Worm (Caenorhabditis elegans): ENCODE data around the gene arx-2.

The arx-2 gene

DNA sequence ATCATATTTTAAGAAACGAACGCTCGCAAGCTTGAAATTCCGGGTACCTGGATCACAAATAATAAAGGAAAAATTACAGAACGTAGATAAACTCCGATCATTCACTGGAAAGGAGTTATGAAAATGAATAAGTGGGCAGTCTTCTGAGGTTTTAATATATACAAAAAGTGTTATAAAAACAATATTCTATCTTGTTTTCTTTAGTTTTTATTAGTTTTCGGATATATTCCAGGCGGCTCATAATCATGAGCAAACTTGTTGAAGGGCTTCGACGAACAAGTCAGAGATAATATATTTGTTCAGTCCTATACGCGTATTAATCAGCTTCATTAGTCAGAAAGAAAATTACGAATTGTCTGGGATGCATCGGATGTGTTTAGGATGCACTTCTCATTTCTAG lies 24.2 kb downstream of the arx-2 start, which contains the start of gene gcy-6:
TSS of gene gcy-6 (minus strand) at position 101 of the 400 bp plus-strand sequence.
- TF ChIP-seq lin-39 (tag; optimal IDR thresholded peaks at IDR 0.05) (no peak), tlp-1 (tag; optimal IDR thresholded peaks at IDR 0.05) (no peak), ceh-63 (GFP tag; optimal IDR thresholded peaks at IDR 0.05) (no peak), Y116A8C.19 (tag; optimal IDR thresholded peaks at IDR 0.05; ENCODE audit: borderline replicate concordance) (no peak), nhr-11 (tag; optimal IDR thresholded peaks at IDR 0.05) (no peak), efl-3 (GFP tag; optimal IDR thresholded peaks at IDR 0.05) (no peak), ceh-82 (tag; optimal IDR thresholded peaks at IDR 0.05) (no peak)

DNA sequence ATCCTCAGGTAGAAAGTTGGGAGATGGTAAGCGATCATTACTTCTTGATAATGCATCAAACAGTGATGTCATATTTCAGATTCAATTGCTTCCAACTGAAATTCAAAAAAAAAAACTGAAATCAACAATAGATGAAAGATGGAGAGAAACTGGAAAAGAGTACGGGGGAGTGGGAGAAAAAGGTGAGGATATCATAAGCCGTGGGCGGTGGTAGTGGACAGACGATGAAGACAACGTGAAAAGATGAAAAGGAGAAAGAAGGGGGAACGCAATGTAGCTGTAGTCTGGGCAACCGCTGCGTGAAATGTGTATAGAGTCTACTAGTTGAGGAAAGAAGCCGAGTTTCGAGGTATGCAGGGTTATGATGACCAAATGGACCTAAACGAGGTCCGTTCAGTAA lies 30.9 kb downstream of the arx-2 start, which contains the start of gene che-12:
TSS of gene che-12 (minus strand) at position 101 of the 400 bp plus-strand sequence.
- no peak for TF ChIP-seq aly-2 (tag; optimal IDR thresholded peaks at IDR 0.05)
- peak; percentile 38 for TF ChIP-seq fkh-8 (tag; optimal IDR thresholded peaks at IDR 0.05)

DNA sequence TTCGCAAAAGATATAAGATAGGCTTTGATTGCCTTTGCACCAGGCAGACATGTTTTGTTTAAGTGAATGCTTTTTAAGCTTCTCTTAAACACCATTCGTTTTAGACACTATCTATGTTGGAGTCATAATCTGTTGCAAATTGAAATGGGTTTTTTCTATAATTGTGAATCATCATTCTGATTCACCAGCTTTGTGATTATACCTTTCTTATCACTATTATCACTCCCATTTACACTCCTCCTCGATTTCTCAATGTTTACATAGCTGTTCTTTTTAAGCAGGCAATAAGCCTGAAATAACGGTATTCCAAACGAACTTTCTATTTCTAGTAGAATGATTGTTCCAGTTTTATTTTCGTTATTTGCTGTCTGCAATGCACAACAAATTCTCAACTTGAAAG lies 41.1 kb downstream of the arx-2 start, which contains the start of gene B0024.4:
TSS of gene B0024.4 (plus strand) at position 301 of the 400 bp plus-strand sequence.
- no peak for TF ChIP-seq elt-3 (tag; optimal IDR thresholded peaks at IDR 0.05)
- no peak for TF ChIP-seq ets-5 (GFP tag; IDR thresholded peaks at IDR 0.05)

DNA sequence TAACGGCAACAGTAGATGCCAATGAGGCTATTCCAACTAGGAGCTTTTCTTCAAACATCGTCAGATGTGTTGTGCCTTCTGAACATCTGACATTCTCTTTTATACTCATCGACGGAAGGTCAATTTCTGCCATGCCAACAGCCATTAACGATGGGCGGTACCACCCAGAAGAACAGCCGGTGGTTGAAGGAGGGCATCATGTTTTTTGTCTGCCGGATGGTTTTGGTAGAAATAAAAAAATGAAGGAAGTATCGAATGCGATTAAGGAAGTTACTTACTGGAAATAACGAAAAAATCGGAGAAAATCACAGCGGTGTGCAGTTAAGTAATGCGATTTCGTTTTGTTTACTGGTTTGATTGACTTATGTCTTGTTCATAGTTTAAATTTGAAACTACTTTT lies 43.6 kb downstream of the arx-2 start, which contains the start of gene col-150:
TSS of gene col-150 (minus strand) at position 101 of the 400 bp plus-strand sequence.
- TF ChIP-seq mep-1 (tag; optimal IDR thresholded peaks at IDR 0.05) (no peak), pqm-1 (tag; optimal IDR thresholded peaks at IDR 0.05) (no peak), C16A3.4 (tag; optimal IDR thresholded peaks at IDR 0.05) (no peak), lin-14 (GFP tag; optimal IDR thresholded peaks at IDR 0.05) (no peak), F16B12.6 (tag; optimal IDR thresholded peaks at IDR 0.05) (no peak), mdl-1 (tag; optimal IDR thresholded peaks at IDR 0.05) (no peak), nhr-85 (tag) (peak; percentile 29), ztf-4 (tag; optimal IDR thresholded peaks at IDR 0.05) (no peak)

DNA sequence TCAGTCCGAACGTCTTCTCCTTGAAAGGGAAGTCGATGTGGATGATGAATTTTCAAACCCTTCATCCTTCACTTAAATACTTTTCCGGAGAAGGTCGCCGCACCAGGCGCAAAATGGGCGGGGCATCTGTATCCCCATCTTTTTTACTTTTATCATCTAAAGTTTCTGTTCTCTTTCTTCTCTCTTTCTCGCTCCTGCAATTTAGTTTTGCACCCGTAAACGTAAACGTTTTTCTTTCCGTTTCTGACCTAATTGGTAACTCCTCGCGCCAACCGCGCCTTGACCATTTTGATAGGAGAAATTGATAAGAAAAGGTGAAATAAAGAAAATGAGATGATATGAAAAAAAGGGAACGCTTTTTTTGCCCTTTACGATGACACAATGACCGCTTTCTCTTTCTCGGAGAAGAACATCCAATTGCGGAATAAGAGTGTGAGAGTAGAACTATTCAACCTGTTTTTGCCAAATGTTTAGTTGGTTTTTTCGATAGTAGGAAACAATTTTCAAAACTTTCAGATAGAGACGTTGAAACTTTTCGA lies 45.3 kb downstream of the arx-2 start, which contains the start of gene col-149:
TSS of gene col-149 (minus strand) at position 51 of the 539 bp plus-strand sequence.
- TF ChIP-seq sptf-1 (tag; optimal IDR thresholded peaks at IDR 0.05) = no peak
- TF ChIP-seq lin-39 (tag; optimal IDR thresholded peaks at IDR 0.05) = no peak
- TF ChIP-seq C16A3.4 (tag; optimal IDR thresholded peaks at IDR 0.05) = no peak
- peak; percentile 20 for TF ChIP-seq lin-14 (GFP tag; optimal IDR thresholded peaks at IDR 0.05)
- no peak for TF ChIP-seq Y116A8C.19 (tag; optimal IDR thresholded peaks at IDR 0.05; ENCODE audit: borderline replicate concordance)
- TF ChIP-seq dsc-1 (tag; optimal IDR thresholded peaks at IDR 0.05) = no peak
- TF ChIP-seq blmp-1 (tag; optimal IDR thresholded peaks at IDR 0.05) = peak; percentile 99
- peak in 2 of 6 experiments; percentile 15 to 59 for TF ChIP-seq elt-3 (tag; optimal IDR thresholded peaks at IDR 0.05)
- TF ChIP-seq tbx-2 (tag; optimal IDR thresholded peaks at IDR 0.05) = no peak
- TF ChIP-seq nhr-20 (tag; optimal IDR thresholded peaks at IDR 0.05) = no peak
- TF ChIP-seq isw-1 (GFP tag; IDR thresholded peaks at IDR 0.05) = no peak
- no peak for TF ChIP-seq zip-4 (GFP tag; optimal IDR thresholded peaks at IDR 0.05)
- TF ChIP-seq hlh-4 (tag; optimal IDR thresholded peaks at IDR 0.05) = no peak
- no peak for TF ChIP-seq egl-13 (tag; optimal IDR thresholded peaks at IDR 0.05)
- TF ChIP-seq vab-15 (tag; optimal IDR thresholded peaks at IDR 0.05) = no peak

DNA sequence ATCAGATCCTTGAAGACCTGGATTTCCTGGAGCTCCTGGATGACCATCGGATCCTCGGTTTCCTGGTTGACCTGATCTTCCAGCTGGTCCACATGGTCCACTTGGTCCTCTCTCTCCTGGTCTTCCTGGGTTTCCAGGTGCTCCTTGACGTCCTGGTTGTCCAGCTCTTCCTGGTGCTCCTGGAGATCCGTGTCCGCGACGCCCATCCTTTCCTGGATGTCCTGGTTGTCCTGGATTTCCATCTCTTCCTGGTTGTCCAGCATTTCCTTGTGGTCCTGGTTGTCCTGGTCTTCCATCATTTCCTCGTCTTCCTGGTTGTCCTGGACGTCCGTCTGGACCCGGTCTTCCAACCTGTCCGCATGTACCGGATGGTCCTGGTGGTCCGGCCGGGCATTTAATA lies 46.3 kb downstream of the arx-2 start:
- TF ChIP-seq efl-1 (optimal IDR thresholded peaks at IDR 0.05) (no peak), efl-1 (GFP tag; optimal IDR thresholded peaks at IDR 0.05 in 1 of 2) (peak in 1 of 2 experiments; percentile 68), aly-2 (tag; optimal IDR thresholded peaks at IDR 0.05) (no peak)

All from whole organism, L1 larva.